Fruit fly (Drosophila melanogaster) whole organism, prepupa: ENCODE results near the gene Mettl5.
A peak's percentile ranks its signal among the peaks of the same experiment; 100 is the strongest.

ENCODE experiments used
- Blimp-1 ChIP-seq: fragments of 200-800 bp; sonication (Bioruptor generic); optimal IDR thresholded peaks from 3 replicates; lab custom pipeline; 2017; ENCODE audit warnings: missing biosample characterization, missing genetic modification characterization, mild to moderate bottlenecking, moderate library complexity, missing genetic modification reagents
- CG10631 ChIP-seq: fragments of 200-800 bp; sonication (Bioruptor generic); optimal IDR thresholded peaks from 2 replicates; lab custom pipeline; 2016; ENCODE audit warnings: missing biosample characterization, missing genetic modification characterization
- CG10669 ChIP-seq: fragments of 200-800 bp; sonication (Bioruptor generic); optimal IDR thresholded peaks from 3 replicates; lab custom pipeline; 2018; ENCODE audit warnings: missing biosample characterization, mild to moderate bottlenecking, missing genetic modification characterization, moderate library complexity
- CG11762 ChIP-seq: fragments of 200-800 bp; sonication (Bioruptor generic); optimal IDR thresholded peaks from 3 replicates; lab custom pipeline; 2016; ENCODE audit warnings: missing biosample characterization, missing genetic modification characterization; ENCODE audit not compliant: insufficient read depth
- CG11902 ChIP-seq: fragments of 200-800 bp; sonication (Bioruptor generic); optimal IDR thresholded peaks from 3 replicates; lab custom pipeline; 2016; ENCODE audit warnings: missing biosample characterization, missing genetic modification characterization
- CG15336 ChIP-seq: fragments of 200-800 bp; sonication (Bioruptor generic); IDR thresholded peaks from 2 replicates; pipeline ENCODE4 v1.3.6; 2022; ENCODE audit warnings: missing biosample characterization, missing genetic modification characterization
- CG1621 ChIP-seq: fragments of 200-800 bp; sonication (Bioruptor generic); optimal IDR thresholded peaks from 3 replicates; lab custom pipeline; 2018; ENCODE audit warnings: missing biosample characterization, mild to moderate bottlenecking, missing genetic modification characterization
- CG16779 ChIP-seq: fragments of 200-800 bp; sonication (Bioruptor generic); optimal IDR thresholded peaks from 3 replicates; lab custom pipeline; 2017; ENCODE audit warnings: missing biosample characterization, mild to moderate bottlenecking, missing genetic modification characterization
- CG3032 ChIP-seq: fragments of 200-800 bp; optimal IDR thresholded peaks from 2 replicates; lab custom pipeline; 2019; ENCODE audit warnings: missing biosample characterization, mild to moderate bottlenecking, missing genetic modification characterization, moderate library complexity
- CG31627 ChIP-seq: fragments of 200-800 bp; sonication (Bioruptor generic); optimal IDR thresholded peaks from 3 replicates; lab custom pipeline; 2016; ENCODE audit warnings: missing biosample characterization, missing genetic modification characterization
- CG32006 ChIP-seq: fragments of 200-800 bp; sonication (Bioruptor generic); optimal IDR thresholded peaks from 3 replicates; lab custom pipeline; 2017; ENCODE audit warnings: missing biosample characterization, mild to moderate bottlenecking, missing genetic modification characterization
- CG34406 ChIP-seq: fragments of 200-800 bp; sonication (Bioruptor generic); optimal IDR thresholded peaks from 3 replicates; lab custom pipeline; 2016; ENCODE audit warnings: missing biosample characterization, missing genetic modification characterization
- CG3919 ChIP-seq: fragments of 200-800 bp; sonication (Bioruptor generic); optimal IDR thresholded peaks from 3 replicates; lab custom pipeline; 2016; ENCODE audit warnings: missing biosample characterization, missing genetic modification characterization
- CG4318 ChIP-seq: fragments of 200-800 bp; sonication (Bioruptor generic); optimal IDR thresholded peaks from 3 replicates; lab custom pipeline; 2017; ENCODE audit warnings: missing biosample characterization, mild to moderate bottlenecking, missing genetic modification characterization
- CG6163 ChIP-seq: fragments of 200-800 bp; sonication (Bioruptor generic); IDR thresholded peaks from 3 replicates; pipeline ENCODE4 v1.3.6; 2022; ENCODE audit warnings: missing biosample characterization, missing genetic modification characterization
- CG6276 ChIP-seq: fragments of 200-800 bp; sonication (Bioruptor generic); optimal IDR thresholded peaks from 2 replicates; lab custom pipeline; 2017; ENCODE audit warnings: missing biosample characterization, mild to moderate bottlenecking, missing genetic modification characterization
- CG6792 ChIP-seq: fragments of 200-800 bp; sonication (Bioruptor generic); optimal IDR thresholded peaks from 3 replicates; lab custom pipeline; 2016; ENCODE audit warnings: missing biosample characterization, missing genetic modification characterization
- CG6854 ChIP-seq: fragments of 200-800 bp; sonication (Bioruptor generic); optimal IDR thresholded peaks from 2 replicates; lab custom pipeline; 2017; ENCODE audit warnings: missing biosample characterization, mild to moderate bottlenecking, missing genetic modification characterization
- CG7368 ChIP-seq: fragments of 200-800 bp; sonication (Bioruptor generic); optimal IDR thresholded peaks from 3 replicates; lab custom pipeline; 2016; ENCODE audit warnings: missing biosample characterization, missing genetic modification characterization
- CG8319 ChIP-seq: fragments of 200-800 bp; sonication (Bioruptor generic); optimal IDR thresholded peaks from 3 replicates; lab custom pipeline; 2016; ENCODE audit warnings: missing biosample characterization, missing genetic modification characterization
- CG8632 ChIP-seq: fragments of 200-800 bp; sonication (Bioruptor generic); optimal IDR thresholded peaks from 3 replicates; lab custom pipeline; 2016; ENCODE audit warnings: missing biosample characterization, missing genetic modification characterization
- CG9139 ChIP-seq: fragments of 200-800 bp; sonication (Bioruptor generic); optimal IDR thresholded peaks from 3 replicates; lab custom pipeline; 2017; ENCODE audit warnings: missing biosample characterization, mild to moderate bottlenecking, missing genetic modification characterization
- Eip75B ChIP-seq: fragments of 200-800 bp; sonication (Bioruptor generic); optimal IDR thresholded peaks from 3 replicates; lab custom pipeline; 2016; ENCODE audit warnings: missing biosample characterization, missing genetic modification characterization
- Eip78C ChIP-seq: fragments of 200-800 bp; sonication (Bioruptor generic); peaks from one replicate; lab custom pipeline; 2016; ENCODE audit warnings: missing biosample characterization, missing genetic modification characterization
- Eip93F ChIP-seq: fragments of 200-800 bp; sonication (Bioruptor generic); optimal IDR thresholded peaks from 2 replicates; lab custom pipeline; 2016; ENCODE audit warnings: missing biosample characterization, mild to moderate bottlenecking, missing genetic modification characterization
- Ets21C ChIP-seq: fragments of 200-800 bp; sonication (Bioruptor generic); optimal IDR thresholded peaks from 3 replicates; lab custom pipeline; 2016; ENCODE audit warnings: missing biosample characterization, missing genetic modification characterization
- Ets96B ChIP-seq: fragments of 200-800 bp; optimal IDR thresholded peaks from 2 replicates; lab custom pipeline; 2019; ENCODE audit warnings: missing biosample characterization, mild to moderate bottlenecking, missing genetic modification characterization, moderate library complexity
- Gug ChIP-seq: fragments of 200-800 bp; sonication (Bioruptor generic); IDR thresholded peaks from 2 replicates; pipeline ENCODE4 v1.3.6; 2022; ENCODE audit warnings: missing biosample characterization, missing genetic modification characterization
- Hr38 ChIP-seq: sonication (Bioruptor generic); optimal IDR thresholded peaks from 2 replicates; lab custom pipeline; 2016; ENCODE audit warnings: missing biosample characterization, missing genetic modification characterization
- Hr4 ChIP-seq: fragments of 200-800 bp; sonication (Bioruptor generic); optimal IDR thresholded peaks from 3 replicates; lab custom pipeline; 2016; ENCODE audit warnings: missing biosample characterization, missing genetic modification characterization
- Lpt ChIP-seq: fragments of 200-800 bp; sonication (Bioruptor generic); optimal IDR thresholded peaks from 3 replicates; lab custom pipeline; 2016; ENCODE audit warnings: missing biosample characterization, missing genetic modification characterization
- Met ChIP-seq: fragments of 200-800 bp; sonication (Bioruptor generic); optimal IDR thresholded peaks from 3 replicates; lab custom pipeline; 2016; ENCODE audit warnings: missing biosample characterization, missing genetic modification characterization
- Smox ChIP-seq: fragments of 200-800 bp; sonication (Bioruptor generic); optimal IDR thresholded peaks from 3 replicates; lab custom pipeline; 2016; ENCODE audit warnings: missing biosample characterization, missing genetic modification characterization
- Sox102F ChIP-seq: fragments of 200-800 bp; sonication (Bioruptor generic); optimal IDR thresholded peaks from 2 replicates; lab custom pipeline; 2016; ENCODE audit warnings: missing biosample characterization, mild to moderate bottlenecking, missing genetic modification characterization
- Sox14 ChIP-seq: fragments of 200-800 bp; sonication (Bioruptor generic); optimal IDR thresholded peaks from 3 replicates; lab custom pipeline; 2016; ENCODE audit warnings: missing biosample characterization, missing genetic modification characterization
- Sox15 ChIP-seq: fragments of 200-800 bp; sonication (Bioruptor generic); optimal IDR thresholded peaks from 3 replicates; lab custom pipeline; 2016; ENCODE audit warnings: missing biosample characterization, missing genetic modification characterization
- achi ChIP-seq: fragments of 200-800 bp; sonication (Bioruptor generic); optimal IDR thresholded peaks from 3 replicates; lab custom pipeline; 2016; ENCODE audit warnings: missing biosample characterization, missing genetic modification characterization
- acj6 ChIP-seq: fragments of 200-800 bp; sonication (Bioruptor generic); optimal IDR thresholded peaks from 3 replicates; lab custom pipeline; 2016; ENCODE audit warnings: missing biosample characterization, missing genetic modification characterization
- cyc ChIP-seq: fragments of 200-800 bp; sonication (Bioruptor generic); optimal IDR thresholded peaks from 3 replicates; lab custom pipeline; 2016; ENCODE audit warnings: missing biosample characterization, missing genetic modification characterization
- dac ChIP-seq: fragments of 200-800 bp; sonication (Bioruptor generic); optimal IDR thresholded peaks from 2 replicates; lab custom pipeline; 2017; ENCODE audit warnings: missing biosample characterization, mild to moderate bottlenecking, missing genetic modification characterization
- esn ChIP-seq: fragments of 200-800 bp; sonication (Bioruptor generic); optimal IDR thresholded peaks from 2 replicates; lab custom pipeline; 2016; ENCODE audit warnings: missing biosample characterization, mild to moderate bottlenecking, missing genetic modification characterization, moderate library complexity
- fd59A ChIP-seq: fragments of 200-800 bp; sonication (Bioruptor generic); optimal IDR thresholded peaks from 2 replicates; lab custom pipeline; 2017; ENCODE audit warnings: missing biosample characterization, mild to moderate bottlenecking, missing genetic modification characterization, missing genetic modification reagents
- lz ChIP-seq: fragments of 200-800 bp; sonication (Bioruptor generic); optimal IDR thresholded peaks from 3 replicates; lab custom pipeline; 2016; ENCODE audit warnings: missing biosample characterization, missing genetic modification characterization
- net ChIP-seq: fragments of 200-800 bp; sonication (Bioruptor generic); optimal IDR thresholded peaks from 3 replicates; lab custom pipeline; 2016; ENCODE audit warnings: missing biosample characterization, missing genetic modification characterization
- pdm3 ChIP-seq: fragments of 200-800 bp; sonication (Bioruptor generic); optimal IDR thresholded peaks from 3 replicates; lab custom pipeline; 2016; ENCODE audit warnings: missing biosample characterization, missing genetic modification characterization
- salr ChIP-seq, 2 experiments: fragments of 200-800 bp; sonication (Bioruptor generic); optimal IDR thresholded peaks; 3 replicates each; lab custom pipeline; 2016 to 2018; ENCODE audit warnings: missing biosample characterization in 2 of 2, missing genetic modification characterization in 2 of 2, mild to moderate bottlenecking in 1 of 2
- spab ChIP-seq: fragments of 200-800 bp; sonication (Bioruptor generic); optimal IDR thresholded peaks from 2 replicates; lab custom pipeline; 2017; ENCODE audit warnings: missing biosample characterization, mild to moderate bottlenecking, missing genetic modification characterization, missing genetic modification reagents
- ss ChIP-seq, 2 experiments: fragments of 200-800 bp; sonication (Bioruptor generic); optimal IDR thresholded peaks; 2 replicates in 1 of 2; 3 replicates in 1 of 2; lab custom pipeline; 2017 to 2018; ENCODE audit warnings: mild to moderate bottlenecking in 2 of 2, missing biosample characterization in 2 of 2, missing genetic modification characterization in 2 of 2, moderate library complexity in 1 of 2
- svp ChIP-seq: fragments of 200-800 bp; sonication (Bioruptor generic); peaks from one replicate; lab custom pipeline; 2016; ENCODE audit warnings: missing biosample characterization, missing genetic modification characterization
- topi ChIP-seq: fragments of 200-800 bp; sonication (Bioruptor generic); optimal IDR thresholded peaks from 3 replicates; lab custom pipeline; 2016; ENCODE audit warnings: missing biosample characterization, missing genetic modification characterization
- vri ChIP-seq: fragments of 200-800 bp; sonication (Bioruptor generic); optimal IDR thresholded peaks from 3 replicates; lab custom pipeline; 2016; ENCODE audit warnings: missing biosample characterization, mild to moderate bottlenecking, missing genetic modification characterization

The Mettl5 gene

dm6 chr3L:19292440-19293175, 29.0 kb downstream of the Mettl5 start, which contains the start of gene Gbs-76A:
Gene Gbs-76A, minus strand, starts transcription at chr3L:19292766.
- peak; percentile 83 for TF ChIP-seq esn (GFP tag; lab: Kevin White, UChicago)
- TF ChIP-seq Gug (GFP tag; lab: Robert Waterston, UW): peak; percentile 79
- peak; percentile 41 for TF ChIP-seq CG6854 (GFP tag; lab: Kevin White, UChicago)
- peak; percentile 26 for TF ChIP-seq Sox15 (GFP tag; lab: Kevin White, UChicago)
- TF ChIP-seq CG3919 (GFP tag; lab: Kevin White, UChicago): peak; percentile 80
- peak; percentile 80 for TF ChIP-seq CG10669 (GFP tag; lab: Kevin White, UChicago)
- peak; percentile 94 for TF ChIP-seq CG32006 (GFP tag; lab: Kevin White, UChicago)
- TF ChIP-seq Eip75B: peak; percentile 42
- peak; percentile 68 for TF ChIP-seq CG7368
- peak; percentile 83 for TF ChIP-seq CG11762 (GFP tag; lab: Kevin White, UChicago)
- no peak for TF ChIP-seq Hr38 (GFP tag; lab: Kevin White, UChicago)
- TF ChIP-seq CG9139 (GFP tag; lab: Kevin White, UChicago): peak; percentile 63
- peak; percentile 67 for TF ChIP-seq pdm3 (GFP tag; lab: Kevin White, UChicago)
- TF ChIP-seq CG8319 (GFP tag; lab: Kevin White, UChicago): peak; percentile 75
- TF ChIP-seq CG8632 (GFP tag; lab: Kevin White, UChicago): peak; percentile 93
- TF ChIP-seq achi (GFP tag; lab: Kevin White, UChicago): peak; percentile 87
- peak; percentile 73 for TF ChIP-seq Met
- peak; percentile 81 for TF ChIP-seq CG16779 (tag; lab: Kevin White, UChicago)
- TF ChIP-seq topi (GFP tag; lab: Kevin White, UChicago): peak; percentile 71
- peak; percentile 81 for TF ChIP-seq Hr4
- TF ChIP-seq CG6792 (GFP tag; lab: Kevin White, UChicago): peak; percentile 80
- TF ChIP-seq Sox102F (GFP tag; lab: Kevin White, UChicago): peak; percentile 52
- peak; percentile 88 for TF ChIP-seq CG4318
- peak; percentile 87 for TF ChIP-seq CG10631
- peak; percentile 70 for TF ChIP-seq net (GFP tag; lab: Kevin White, UChicago)
- peak; percentile 72 for TF ChIP-seq Sox14 (GFP tag; lab: Kevin White, UChicago)
- TF ChIP-seq salr (GFP tag; optimal IDR thresholded peaks at IDR 0.05; lab: Kevin White, UChicago): peak; percentile 60 to 80
- TF ChIP-seq CG3032 (tag; lab: Kevin White, UChicago): peak; percentile 90
- peak; percentile 92 for TF ChIP-seq Ets96B
- peak; percentile 63 for TF ChIP-seq vri (GFP tag; lab: Kevin White, UChicago)
- peak; percentile 52 for TF ChIP-seq CG31627 (GFP tag; lab: Kevin White, UChicago)
- TF ChIP-seq spab (GFP tag; lab: Kevin White, UChicago): peak; percentile 92
- TF ChIP-seq CG6276 (GFP tag; lab: Kevin White, UChicago): peak; percentile 94
- TF ChIP-seq Smox (GFP tag; lab: Kevin White, UChicago): peak; percentile 59
- peak; percentile 80 to 84 for TF ChIP-seq ss (GFP tag; optimal IDR thresholded peaks at IDR 0.05; lab: Kevin White, UChicago)
- peak; percentile 45 for TF ChIP-seq Blimp-1 (GFP tag; lab: Kevin White, UChicago)
- peak; percentile 90 for TF ChIP-seq CG6163
- peak; percentile 38 for TF ChIP-seq CG1621 (tag; lab: Kevin White, UChicago)
- peak; percentile 85 for TF ChIP-seq svp (GFP tag; lab: Kevin White, UChicago)
- TF ChIP-seq lz (GFP tag; lab: Kevin White, UChicago): peak; percentile 53
- TF ChIP-seq Eip78C: peak; percentile 92
- peak; percentile 49 for TF ChIP-seq dac (GFP tag; lab: Kevin White, UChicago)
- peak; percentile 83 for TF ChIP-seq acj6
- TF ChIP-seq cyc (GFP tag; lab: Kevin White, UChicago): peak; percentile 54
- peak; percentile 30 for TF ChIP-seq Ets21C (GFP tag; lab: Kevin White, UChicago)
- TF ChIP-seq CG34406 (GFP tag; lab: Kevin White, UChicago): peak; percentile 84
- TF ChIP-seq Lpt (GFP tag; lab: Kevin White, UChicago): peak; percentile 85
- peak; percentile 69 for TF ChIP-seq fd59A (GFP tag; lab: Kevin White, UChicago)
- TF ChIP-seq CG15336: peak; percentile 94
- TF ChIP-seq CG11902 (GFP tag; lab: Kevin White, UChicago): peak; percentile 38
- no peak for TF ChIP-seq Eip93F (GFP tag; lab: Kevin White, UChicago)
